Fruit fly (Drosophila melanogaster) whole organism, embryonic: ENCODE data around the gene SelT.

Experiments used
- BtbVII ChIP-seq: fragments of 200-800 bp; sonication (Bioruptor generic); optimal IDR thresholded peaks from 3 replicates; lab custom pipeline; 2017; ENCODE audit warnings: missing biosample characterization, mild to moderate bottlenecking, missing genetic modification characterization
- Bteb2 ChIP-seq: fragments of 200-800 bp; sonication (Bioruptor generic); optimal IDR thresholded peaks from 2 replicates; lab custom pipeline; 2016; ENCODE audit warnings: missing biosample characterization, missing genetic modification characterization
- C15 ChIP-seq: fragments of 200-800 bp; sonication (Bioruptor generic); IDR thresholded peaks from 3 replicates; pipeline ENCODE4 v1.3.6; 2022; ENCODE audit warnings: missing biosample characterization, missing genetic modification characterization
- CG10267 ChIP-seq: fragments of 200-800 bp; sonication (Bioruptor generic); optimal IDR thresholded peaks from 2 replicates; lab custom pipeline; 2018; ENCODE audit warnings: missing biosample characterization, mild to moderate bottlenecking, missing genetic modification characterization, moderate library complexity
- CG11085 ChIP-seq: fragments of 200-800 bp; sonication (Bioruptor generic); IDR thresholded peaks from 2 replicates; pipeline ENCODE4 v1.3.6; 2022; ENCODE audit warnings: missing biosample characterization, missing genetic modification characterization
- CG11504 ChIP-seq: fragments of 200-800 bp; sonication (Bioruptor generic); optimal IDR thresholded peaks from 3 replicates; lab custom pipeline; 2019; ENCODE audit warnings: missing biosample characterization, mild to moderate bottlenecking, missing genetic modification characterization, moderate library complexity
- CG12299 ChIP-seq: fragments of 200-800 bp; sonication (Bioruptor generic); optimal IDR thresholded peaks from 2 replicates; lab custom pipeline; 2018; ENCODE audit warnings: missing biosample characterization, mild to moderate bottlenecking, missing genetic modification characterization
- CG12942 ChIP-seq: fragments of 200-800 bp; sonication (Bioruptor generic); optimal IDR thresholded peaks from 3 replicates; lab custom pipeline; 2016; ENCODE audit warnings: missing biosample characterization, missing genetic modification characterization
- CG14441 ChIP-seq: fragments of 200-800 bp; sonication (Bioruptor generic); IDR thresholded peaks from 2 replicates; pipeline ENCODE4 v1.3.6; 2022; ENCODE audit warnings: missing biosample characterization, missing genetic modification characterization
- CG1832 ChIP-seq: fragments of 200-800 bp; sonication (Bioruptor generic); optimal IDR thresholded peaks from 2 replicates; lab custom pipeline; 2017; ENCODE audit warnings: missing biosample characterization, mild to moderate bottlenecking, missing genetic modification characterization, inconsistent platforms
- CG18764 ChIP-seq: fragments of 200-800 bp; sonication (Bioruptor generic); optimal IDR thresholded peaks from 3 replicates; lab custom pipeline; 2016; ENCODE audit warnings: missing biosample characterization, missing genetic modification characterization
- CG2678 ChIP-seq: fragments of 200-800 bp; sonication (Bioruptor generic); optimal IDR thresholded peaks from 3 replicates; lab custom pipeline; 2019; ENCODE audit warnings: missing biosample characterization, mild to moderate bottlenecking, missing genetic modification characterization, moderate library complexity
- CG30020 ChIP-seq: fragments of 200-800 bp; optimal IDR thresholded peaks from 2 replicates; lab custom pipeline; 2019; ENCODE audit warnings: missing biosample characterization, mild to moderate bottlenecking, missing genetic modification characterization, moderate library complexity
- CG33557 ChIP-seq: fragments of 200-800 bp; sonication (Bioruptor generic); optimal IDR thresholded peaks from 2 replicates; lab custom pipeline; 2019; ENCODE audit warnings: missing biosample characterization, mild to moderate bottlenecking, missing genetic modification characterization, moderate library complexity
- CG4404 ChIP-seq: fragments of 200-800 bp; sonication (Bioruptor generic); IDR thresholded peaks from 2 replicates; pipeline ENCODE4 v1.3.6; 2022; ENCODE audit warnings: missing biosample characterization, missing genetic modification characterization
- CG4820 ChIP-seq: fragments of 200-800 bp; sonication (Bioruptor generic); optimal IDR thresholded peaks from 3 replicates; lab custom pipeline; 2016; ENCODE audit warnings: missing biosample characterization, missing genetic modification characterization
- CG6765 ChIP-seq: fragments of 200-800 bp; sonication (Bioruptor generic); optimal IDR thresholded peaks from 3 replicates; lab custom pipeline; 2017; ENCODE audit warnings: missing biosample characterization, mild to moderate bottlenecking, missing genetic modification characterization
- CG6854 ChIP-seq: fragments of 200-800 bp; sonication (Bioruptor generic); optimal IDR thresholded peaks from 3 replicates; lab custom pipeline; 2017; ENCODE audit warnings: missing biosample characterization, mild to moderate bottlenecking, missing genetic modification characterization
- CG7839 ChIP-seq: fragments of 200-800 bp; sonication (Bioruptor generic); optimal IDR thresholded peaks from 3 replicates; lab custom pipeline; 2018; ENCODE audit warnings: missing biosample characterization, mild to moderate bottlenecking, missing genetic modification characterization, moderate library complexity
- Dek ChIP-seq: fragments of 200-800 bp; sonication (Bioruptor generic); optimal IDR thresholded peaks from 3 replicates; lab custom pipeline; 2019; ENCODE audit warnings: missing biosample characterization, mild to moderate bottlenecking, missing genetic modification characterization, moderate library complexity
- Dfd ChIP-seq, 2 experiments: fragments of >200 bp; optimal IDR thresholded peaks; 2 replicates each; lab custom pipeline; 2017; ENCODE audit warnings: missing biosample characterization in 2 of 2, missing genetic modification characterization in 2 of 2
- Dip2 ChIP-seq: fragments of 200-800 bp; sonication (Bioruptor generic); IDR thresholded peaks from 2 replicates; pipeline ENCODE4 v1.3.6; 2022; ENCODE audit warnings: missing biosample characterization, missing genetic modification characterization
- Fer2 ChIP-seq: fragments of 200-800 bp; sonication (Bioruptor generic); optimal IDR thresholded peaks from 2 replicates; lab custom pipeline; 2018; ENCODE audit warnings: missing biosample characterization, mild to moderate bottlenecking, missing genetic modification characterization, moderate library complexity
- H2.0 ChIP-seq: fragments of 200-800 bp; sonication (Bioruptor generic); IDR thresholded peaks from 2 replicates; pipeline ENCODE4 v1.3.6; 2022; ENCODE audit warnings: missing biosample characterization, missing genetic modification characterization
- HHEX ChIP-seq: fragments of 200-800 bp; sonication (Bioruptor generic); optimal IDR thresholded peaks from 3 replicates; lab custom pipeline; 2017; ENCODE audit warnings: missing biosample characterization, mild to moderate bottlenecking, missing genetic modification characterization, missing genetic modification reagents
- HmgD ChIP-seq: fragments of 200-800 bp; sonication (Bioruptor generic); optimal IDR thresholded peaks from 3 replicates; lab custom pipeline; 2016; ENCODE audit warnings: missing biosample characterization, missing genetic modification characterization
- Mrtf ChIP-seq: fragments of 200-800 bp; sonication (Bioruptor generic); IDR thresholded peaks from 3 replicates; pipeline ENCODE4 v1.3.6; 2022; ENCODE audit warnings: missing biosample characterization, missing genetic modification characterization
- NK7.1 ChIP-seq: fragments of 200-800 bp; sonication (Bioruptor generic); optimal IDR thresholded peaks from 3 replicates; lab custom pipeline; 2016; ENCODE audit warnings: missing biosample characterization, missing genetic modification characterization
- Trl ChIP-seq, 3 experiments: fragments of >200 bp in 2 of 3; fragments of 200-800 bp in 1 of 3; sonication (Bioruptor generic) in 1 of 3; optimal IDR thresholded peaks; 2 replicates in 1 of 3; 3 replicates in 2 of 3; lab custom pipeline; 2016 to 2017; ENCODE audit warnings: missing biosample characterization in 1 of 3, missing genetic modification characterization in 1 of 3
- br ChIP-seq: fragments of >200 bp; optimal IDR thresholded peaks from 2 replicates; lab custom pipeline; 2017
- bsh ChIP-seq, 2 experiments: fragments of 200-800 bp; sonication (Bioruptor generic); optimal IDR thresholded peaks; 2 replicates each; lab custom pipeline; 2017 to 2018; ENCODE audit warnings: mild to moderate bottlenecking in 2 of 2, missing biosample characterization in 2 of 2, missing genetic modification characterization in 2 of 2, moderate library complexity in 1 of 2
- cas ChIP-seq: fragments of 200-800 bp; sonication (Bioruptor generic); IDR thresholded peaks from 2 replicates; pipeline ENCODE4 v1.3.6; 2022; ENCODE audit warnings: missing biosample characterization, missing genetic modification characterization
- corto ChIP-seq: fragments of 200-800 bp; sonication (Bioruptor generic); optimal IDR thresholded peaks from 2 replicates; lab custom pipeline; 2016; ENCODE audit warnings: missing biosample characterization, mild to moderate bottlenecking, missing genetic modification characterization, moderate library complexity
- crol ChIP-seq: fragments of 200-800 bp; sonication (Bioruptor generic); IDR thresholded peaks from 2 replicates; pipeline ENCODE4 v1.3.6; 2022; ENCODE audit warnings: missing biosample characterization, missing genetic modification characterization
- da ChIP-seq: fragments of 200-800 bp; sonication (Bioruptor generic); optimal IDR thresholded peaks from 2 replicates; lab custom pipeline; 2016; ENCODE audit warnings: missing biosample characterization, missing genetic modification characterization
- dm ChIP-seq: fragments of 200-800 bp; sonication (Bioruptor generic); optimal IDR thresholded peaks from 3 replicates; lab custom pipeline; 2016; ENCODE audit warnings: missing biosample characterization, missing genetic modification characterization
- ewg ChIP-seq: fragments of 200-800 bp; sonication (Bioruptor generic); optimal IDR thresholded peaks from 3 replicates; lab custom pipeline; 2017; ENCODE audit warnings: mild to moderate bottlenecking, missing biosample characterization, missing genetic modification reagents, missing genetic modification characterization
- fd64A ChIP-seq: fragments of 200-800 bp; sonication (Bioruptor generic); optimal IDR thresholded peaks from 3 replicates; lab custom pipeline; 2018; ENCODE audit warnings: missing biosample characterization, mild to moderate bottlenecking, missing genetic modification characterization
- gem ChIP-seq: fragments of 200-800 bp; sonication (Bioruptor generic); optimal IDR thresholded peaks from 2 replicates; lab custom pipeline; 2019; ENCODE audit warnings: missing biosample characterization, mild to moderate bottlenecking, missing genetic modification characterization, moderate library complexity
- grau ChIP-seq: fragments of 200-800 bp; optimal IDR thresholded peaks from 3 replicates; lab custom pipeline; 2019; ENCODE audit warnings: missing biosample characterization, mild to moderate bottlenecking, missing genetic modification characterization, moderate library complexity
- gsb-n ChIP-seq: fragments of 200-800 bp; sonication (Bioruptor generic); optimal IDR thresholded peaks from 3 replicates; lab custom pipeline; 2018; ENCODE audit warnings: missing biosample characterization, mild to moderate bottlenecking, missing genetic modification characterization
- jumu ChIP-seq: fragments of 200-800 bp; sonication (Bioruptor generic); optimal IDR thresholded peaks from 3 replicates; lab custom pipeline; 2016; ENCODE audit warnings: missing biosample characterization, missing genetic modification characterization
- kah ChIP-seq: fragments of 200-800 bp; sonication (Bioruptor generic); optimal IDR thresholded peaks from 2 replicates; lab custom pipeline; 2018; ENCODE audit warnings: missing biosample characterization, mild to moderate bottlenecking, missing genetic modification characterization
- nerfin-1 ChIP-seq: fragments of 200-800 bp; sonication (Bioruptor generic); optimal IDR thresholded peaks from 3 replicates; lab custom pipeline; 2019; ENCODE audit warnings: missing biosample characterization, mild to moderate bottlenecking, missing genetic modification characterization, moderate library complexity
- org-1 ChIP-seq: fragments of 200-800 bp; sonication (Bioruptor generic); optimal IDR thresholded peaks from 2 replicates; lab custom pipeline; 2017; ENCODE audit warnings: missing biosample characterization, missing genetic modification characterization
- pfk ChIP-seq: fragments of 200-800 bp; sonication (Bioruptor generic); optimal IDR thresholded peaks from 2 replicates; lab custom pipeline; 2018; ENCODE audit warnings: missing biosample characterization, mild to moderate bottlenecking, missing genetic modification characterization, moderate library complexity
- phol ChIP-seq: fragments of 200-800 bp; sonication (Bioruptor generic); optimal IDR thresholded peaks from 3 replicates; lab custom pipeline; 2018; ENCODE audit warnings: missing biosample characterization, mild to moderate bottlenecking, missing genetic modification characterization, moderate library complexity
- tgo ChIP-seq: fragments of 200-800 bp; sonication (Bioruptor generic); IDR thresholded peaks from 3 replicates; pipeline ENCODE4 v1.3.6; 2022; ENCODE audit warnings: missing biosample characterization, missing genetic modification characterization
- toy ChIP-seq: fragments of 200-800 bp; sonication (Bioruptor generic); IDR thresholded peaks from 2 replicates; pipeline ENCODE4 v1.3.6; 2022; ENCODE audit warnings: missing biosample characterization, missing genetic modification characterization
- tup ChIP-seq: fragments of 200-800 bp; sonication (Bioruptor generic); optimal IDR thresholded peaks from 2 replicates; lab custom pipeline; 2016; ENCODE audit warnings: missing biosample characterization, mild to moderate bottlenecking, missing genetic modification characterization, moderate library complexity
- unc-4 ChIP-seq: fragments of 200-800 bp; sonication (Bioruptor generic); IDR thresholded peaks from 2 replicates; pipeline ENCODE4 v1.3.6; 2022; ENCODE audit warnings: missing biosample characterization, missing genetic modification characterization; ENCODE audit not compliant: partially characterized antibody
- usp ChIP-seq: fragments of >200 bp; optimal IDR thresholded peaks from 2 replicates; lab custom pipeline; 2017; ENCODE audit warnings: missing biosample characterization, missing genetic modification characterization

SelT gene

dm6 chr2L:5042076-5042475, 31.4 kb downstream of the SelT start (continued):
- no peak for TF ChIP-seq Dip2 (GFP tag; lab: Robert Waterston, UW)
- peak; percentile 42 for TF ChIP-seq grau (tag; lab: Kevin White, UChicago)
- no peak for TF ChIP-seq Dfd (GFP tag; optimal IDR thresholded peaks at IDR 0.05; lab: Kevin White, UChicago)
- no peak for TF ChIP-seq Fer2 (tag; lab: Kevin White, UChicago)
- TF ChIP-seq ewg (GFP tag; lab: Kevin White, UChicago): no peak
- TF ChIP-seq HmgD (GFP tag; lab: Kevin White, UChicago): no peak
- TF ChIP-seq CG30020: no peak
- TF ChIP-seq CG4820 (GFP tag; lab: Kevin White, UChicago): no peak
- TF ChIP-seq da: no peak
- TF ChIP-seq CG33557 (GFP tag; lab: Kevin White, UChicago): peak; percentile 29
- TF ChIP-seq BtbVII: no peak
- TF ChIP-seq C15 (GFP tag; lab: Robert Waterston, UW): no peak
- no peak for TF ChIP-seq br (lab: Kevin White, UChicago)
- no peak for TF ChIP-seq CG6854 (GFP tag; lab: Kevin White, UChicago)
- TF ChIP-seq CG6765 (GFP tag; lab: Kevin White, UChicago): no peak
- peak; percentile 25 for TF ChIP-seq nerfin-1 (tag; lab: Kevin White, UChicago)
- TF ChIP-seq Mrtf (GFP tag; lab: Robert Waterston, UW): no peak
- TF ChIP-seq CG2678 (tag; lab: Kevin White, UChicago): peak; percentile 62
- TF ChIP-seq Trl (optimal IDR thresholded peaks at IDR 0.05; lab: Kevin White, UChicago): no peak
- no peak for TF ChIP-seq Trl (GFP tag; optimal IDR thresholded peaks at IDR 0.05; lab: Kevin White, UChicago)
- TF ChIP-seq dm (GFP tag; lab: Kevin White, UChicago): no peak
- no peak for TF ChIP-seq crol (GFP tag; lab: Robert Waterston, UW)
- TF ChIP-seq NK7.1 (GFP tag; lab: Kevin White, UChicago): no peak
- TF ChIP-seq CG12299: no peak
- TF ChIP-seq Dek: no peak
- no peak for TF ChIP-seq CG1832 (GFP tag; lab: Kevin White, UChicago)
- no peak for TF ChIP-seq org-1 (GFP tag; lab: Kevin White, UChicago)
- TF ChIP-seq CG18764 (GFP tag; lab: Kevin White, UChicago): peak; percentile 25
- peak in 1 of 2 experiments; percentile 53 for TF ChIP-seq bsh (GFP tag; optimal IDR thresholded peaks at IDR 0.05; lab: Kevin White, UChicago)
- no peak for TF ChIP-seq toy (GFP tag; lab: Robert Waterston, UW)
- TF ChIP-seq pfk (GFP tag; lab: Kevin White, UChicago): no peak
- TF ChIP-seq corto (GFP tag; lab: Kevin White, UChicago): no peak
- TF ChIP-seq CG11085 (GFP tag; lab: Robert Waterston, UW): no peak
- peak; percentile 49 for TF ChIP-seq CG11504 (tag; lab: Kevin White, UChicago)
- TF ChIP-seq CG7839 (tag; lab: Kevin White, UChicago): peak; percentile 43
- TF ChIP-seq H2.0 (GFP tag; lab: Robert Waterston, UW): no peak
- TF ChIP-seq usp (GFP tag; lab: Kevin White, UChicago): no peak
- TF ChIP-seq fd64A (GFP tag; lab: Kevin White, UChicago): no peak
- TF ChIP-seq CG10267 (tag; lab: Kevin White, UChicago): peak; percentile 36
- TF ChIP-seq tup (GFP tag; lab: Kevin White, UChicago): no peak
- TF ChIP-seq CG14441 (GFP tag; lab: Robert Waterston, UW): no peak
- no peak for TF ChIP-seq HHEX (GFP tag; lab: Kevin White, UChicago)
- TF ChIP-seq phol (tag; lab: Kevin White, UChicago): peak; percentile 57
- TF ChIP-seq kah: no peak
- TF ChIP-seq gem (tag; lab: Kevin White, UChicago): no peak
- TF ChIP-seq cas (GFP tag; lab: Robert Waterston, UW): no peak
- no peak for TF ChIP-seq gsb-n (tag; lab: Kevin White, UChicago)
- TF ChIP-seq unc-4 (GFP tag; lab: Robert Waterston, UW): no peak
- no peak for TF ChIP-seq tgo
- TF ChIP-seq Bteb2 (GFP tag; lab: Kevin White, UChicago): no peak
- TF ChIP-seq CG12942 (GFP tag; lab: Kevin White, UChicago): no peak
- TF ChIP-seq CG4404 (GFP tag; lab: Robert Waterston, UW): no peak
- no peak for TF ChIP-seq jumu (GFP tag; lab: Kevin White, UChicago)
